Fruit fly (Drosophila melanogaster) whole organism, prepupa: Measurements from ENCODE around the gene Brr2.

Source experiments
- Blimp-1 ChIP-seq: fragments of 200-800 bp; sonication (Bioruptor generic); optimal IDR thresholded peaks from 3 replicates; lab custom pipeline; 2017; ENCODE audit warnings: missing biosample characterization, missing genetic modification characterization, mild to moderate bottlenecking, moderate library complexity, missing genetic modification reagents
- CG10631 ChIP-seq: fragments of 200-800 bp; sonication (Bioruptor generic); optimal IDR thresholded peaks from 2 replicates; lab custom pipeline; 2016; ENCODE audit warnings: missing biosample characterization, missing genetic modification characterization
- CG10669 ChIP-seq: fragments of 200-800 bp; sonication (Bioruptor generic); optimal IDR thresholded peaks from 3 replicates; lab custom pipeline; 2018; ENCODE audit warnings: missing biosample characterization, mild to moderate bottlenecking, missing genetic modification characterization, moderate library complexity
- CG11294 ChIP-seq: fragments of 200-800 bp; sonication (Bioruptor generic); IDR thresholded peaks from 2 replicates; pipeline ENCODE4 v1.3.6; 2022; ENCODE audit warnings: missing biosample characterization, missing genetic modification characterization
- CG11762 ChIP-seq: fragments of 200-800 bp; sonication (Bioruptor generic); optimal IDR thresholded peaks from 3 replicates; lab custom pipeline; 2016; ENCODE audit warnings: missing biosample characterization, missing genetic modification characterization; ENCODE audit not compliant: insufficient read depth
- CG11902 ChIP-seq: fragments of 200-800 bp; sonication (Bioruptor generic); optimal IDR thresholded peaks from 3 replicates; lab custom pipeline; 2016; ENCODE audit warnings: missing biosample characterization, missing genetic modification characterization
- CG15336 ChIP-seq: fragments of 200-800 bp; sonication (Bioruptor generic); IDR thresholded peaks from 2 replicates; pipeline ENCODE4 v1.3.6; 2022; ENCODE audit warnings: missing biosample characterization, missing genetic modification characterization
- CG1621 ChIP-seq: fragments of 200-800 bp; sonication (Bioruptor generic); optimal IDR thresholded peaks from 3 replicates; lab custom pipeline; 2018; ENCODE audit warnings: missing biosample characterization, mild to moderate bottlenecking, missing genetic modification characterization
- CG3032 ChIP-seq: fragments of 200-800 bp; optimal IDR thresholded peaks from 2 replicates; lab custom pipeline; 2019; ENCODE audit warnings: missing biosample characterization, mild to moderate bottlenecking, missing genetic modification characterization, moderate library complexity
- CG31627 ChIP-seq: fragments of 200-800 bp; sonication (Bioruptor generic); optimal IDR thresholded peaks from 3 replicates; lab custom pipeline; 2016; ENCODE audit warnings: missing biosample characterization, missing genetic modification characterization
- CG34406 ChIP-seq: fragments of 200-800 bp; sonication (Bioruptor generic); optimal IDR thresholded peaks from 3 replicates; lab custom pipeline; 2016; ENCODE audit warnings: missing biosample characterization, missing genetic modification characterization
- CG4318 ChIP-seq: fragments of 200-800 bp; sonication (Bioruptor generic); optimal IDR thresholded peaks from 3 replicates; lab custom pipeline; 2017; ENCODE audit warnings: missing biosample characterization, mild to moderate bottlenecking, missing genetic modification characterization
- CG6163 ChIP-seq: fragments of 200-800 bp; sonication (Bioruptor generic); IDR thresholded peaks from 3 replicates; pipeline ENCODE4 v1.3.6; 2022; ENCODE audit warnings: missing biosample characterization, missing genetic modification characterization
- CG6276 ChIP-seq: fragments of 200-800 bp; sonication (Bioruptor generic); optimal IDR thresholded peaks from 2 replicates; lab custom pipeline; 2017; ENCODE audit warnings: missing biosample characterization, mild to moderate bottlenecking, missing genetic modification characterization
- CG6792 ChIP-seq: fragments of 200-800 bp; sonication (Bioruptor generic); optimal IDR thresholded peaks from 3 replicates; lab custom pipeline; 2016; ENCODE audit warnings: missing biosample characterization, missing genetic modification characterization
- CG6808 ChIP-seq: fragments of 200-800 bp; sonication (Bioruptor generic); optimal IDR thresholded peaks from 3 replicates; lab custom pipeline; 2017; ENCODE audit warnings: missing biosample characterization, missing genetic modification characterization, mild to moderate bottlenecking, moderate library complexity, missing genetic modification reagents
- CG7368 ChIP-seq: fragments of 200-800 bp; sonication (Bioruptor generic); optimal IDR thresholded peaks from 3 replicates; lab custom pipeline; 2016; ENCODE audit warnings: missing biosample characterization, missing genetic modification characterization
- CG8119 ChIP-seq: fragments of 200-800 bp; sonication (Bioruptor generic); IDR thresholded peaks from 3 replicates; pipeline ENCODE4 v1.3.6; 2022; ENCODE audit warnings: missing biosample characterization, missing genetic modification characterization
- CG8319 ChIP-seq: fragments of 200-800 bp; sonication (Bioruptor generic); optimal IDR thresholded peaks from 3 replicates; lab custom pipeline; 2016; ENCODE audit warnings: missing biosample characterization, missing genetic modification characterization
- CG9139 ChIP-seq: fragments of 200-800 bp; sonication (Bioruptor generic); optimal IDR thresholded peaks from 3 replicates; lab custom pipeline; 2017; ENCODE audit warnings: missing biosample characterization, mild to moderate bottlenecking, missing genetic modification characterization
- Eip78C ChIP-seq: fragments of 200-800 bp; sonication (Bioruptor generic); peaks from one replicate; lab custom pipeline; 2016; ENCODE audit warnings: missing biosample characterization, missing genetic modification characterization
- Ets21C ChIP-seq: fragments of 200-800 bp; sonication (Bioruptor generic); optimal IDR thresholded peaks from 3 replicates; lab custom pipeline; 2016; ENCODE audit warnings: missing biosample characterization, missing genetic modification characterization
- Gug ChIP-seq: fragments of 200-800 bp; sonication (Bioruptor generic); IDR thresholded peaks from 2 replicates; pipeline ENCODE4 v1.3.6; 2022; ENCODE audit warnings: missing biosample characterization, missing genetic modification characterization
- Hr38 ChIP-seq: sonication (Bioruptor generic); optimal IDR thresholded peaks from 2 replicates; lab custom pipeline; 2016; ENCODE audit warnings: missing biosample characterization, missing genetic modification characterization
- Hr39 ChIP-seq: fragments of 200-800 bp; sonication (Bioruptor generic); optimal IDR thresholded peaks from 2 replicates; lab custom pipeline; 2016; ENCODE audit warnings: missing biosample characterization, missing genetic modification characterization
- Hr4 ChIP-seq: fragments of 200-800 bp; sonication (Bioruptor generic); optimal IDR thresholded peaks from 3 replicates; lab custom pipeline; 2016; ENCODE audit warnings: missing biosample characterization, missing genetic modification characterization
- Lpt ChIP-seq: fragments of 200-800 bp; sonication (Bioruptor generic); optimal IDR thresholded peaks from 3 replicates; lab custom pipeline; 2016; ENCODE audit warnings: missing biosample characterization, missing genetic modification characterization
- OdsH ChIP-seq: fragments of 200-800 bp; sonication (Bioruptor generic); optimal IDR thresholded peaks from 3 replicates; lab custom pipeline; 2016; ENCODE audit warnings: missing biosample characterization, missing genetic modification characterization
- Sox14 ChIP-seq: fragments of 200-800 bp; sonication (Bioruptor generic); optimal IDR thresholded peaks from 3 replicates; lab custom pipeline; 2016; ENCODE audit warnings: missing biosample characterization, missing genetic modification characterization
- Sox15 ChIP-seq: fragments of 200-800 bp; sonication (Bioruptor generic); optimal IDR thresholded peaks from 3 replicates; lab custom pipeline; 2016; ENCODE audit warnings: missing biosample characterization, missing genetic modification characterization
- achi ChIP-seq: fragments of 200-800 bp; sonication (Bioruptor generic); optimal IDR thresholded peaks from 3 replicates; lab custom pipeline; 2016; ENCODE audit warnings: missing biosample characterization, missing genetic modification characterization
- cyc ChIP-seq: fragments of 200-800 bp; sonication (Bioruptor generic); optimal IDR thresholded peaks from 3 replicates; lab custom pipeline; 2016; ENCODE audit warnings: missing biosample characterization, missing genetic modification characterization
- dac ChIP-seq: fragments of 200-800 bp; sonication (Bioruptor generic); optimal IDR thresholded peaks from 2 replicates; lab custom pipeline; 2017; ENCODE audit warnings: missing biosample characterization, mild to moderate bottlenecking, missing genetic modification characterization
- dsx ChIP-seq: fragments of 200-800 bp; optimal IDR thresholded peaks from 3 replicates; lab custom pipeline; 2019; ENCODE audit warnings: missing biosample characterization, mild to moderate bottlenecking, missing genetic modification characterization, moderate library complexity; ENCODE audit not compliant: poor library complexity, severe bottlenecking
- esn ChIP-seq: fragments of 200-800 bp; sonication (Bioruptor generic); optimal IDR thresholded peaks from 2 replicates; lab custom pipeline; 2016; ENCODE audit warnings: missing biosample characterization, mild to moderate bottlenecking, missing genetic modification characterization, moderate library complexity
- fd59A ChIP-seq: fragments of 200-800 bp; sonication (Bioruptor generic); optimal IDR thresholded peaks from 2 replicates; lab custom pipeline; 2017; ENCODE audit warnings: missing biosample characterization, mild to moderate bottlenecking, missing genetic modification characterization, missing genetic modification reagents
- fd85E ChIP-seq: fragments of 200-800 bp; sonication (Bioruptor generic); optimal IDR thresholded peaks from 3 replicates; lab custom pipeline; 2016; ENCODE audit warnings: missing biosample characterization, missing genetic modification characterization
- fkh ChIP-seq: fragments of 200-800 bp; sonication (Bioruptor generic); optimal IDR thresholded peaks from 3 replicates; lab custom pipeline; 2017; ENCODE audit warnings: missing biosample characterization, mild to moderate bottlenecking, missing genetic modification characterization, moderate library complexity
- lz ChIP-seq: fragments of 200-800 bp; sonication (Bioruptor generic); optimal IDR thresholded peaks from 3 replicates; lab custom pipeline; 2016; ENCODE audit warnings: missing biosample characterization, missing genetic modification characterization
- pdm3 ChIP-seq: fragments of 200-800 bp; sonication (Bioruptor generic); optimal IDR thresholded peaks from 3 replicates; lab custom pipeline; 2016; ENCODE audit warnings: missing biosample characterization, missing genetic modification characterization
- salr ChIP-seq, 2 experiments: fragments of 200-800 bp; sonication (Bioruptor generic); optimal IDR thresholded peaks; 3 replicates each; lab custom pipeline; 2016 to 2018; ENCODE audit warnings: missing biosample characterization in 2 of 2, missing genetic modification characterization in 2 of 2, mild to moderate bottlenecking in 1 of 2
- spab ChIP-seq: fragments of 200-800 bp; sonication (Bioruptor generic); optimal IDR thresholded peaks from 2 replicates; lab custom pipeline; 2017; ENCODE audit warnings: missing biosample characterization, mild to moderate bottlenecking, missing genetic modification characterization, missing genetic modification reagents
- ss ChIP-seq, 2 experiments: fragments of 200-800 bp; sonication (Bioruptor generic); optimal IDR thresholded peaks; 2 replicates in 1 of 2; 3 replicates in 1 of 2; lab custom pipeline; 2017 to 2018; ENCODE audit warnings: mild to moderate bottlenecking in 2 of 2, missing biosample characterization in 2 of 2, missing genetic modification characterization in 2 of 2, moderate library complexity in 1 of 2
- svp ChIP-seq: fragments of 200-800 bp; sonication (Bioruptor generic); peaks from one replicate; lab custom pipeline; 2016; ENCODE audit warnings: missing biosample characterization, missing genetic modification characterization
- topi ChIP-seq: fragments of 200-800 bp; sonication (Bioruptor generic); optimal IDR thresholded peaks from 3 replicates; lab custom pipeline; 2016; ENCODE audit warnings: missing biosample characterization, missing genetic modification characterization
- vri ChIP-seq: fragments of 200-800 bp; sonication (Bioruptor generic); optimal IDR thresholded peaks from 3 replicates; lab custom pipeline; 2016; ENCODE audit warnings: missing biosample characterization, mild to moderate bottlenecking, missing genetic modification characterization

The Brr2 gene

DNA sequence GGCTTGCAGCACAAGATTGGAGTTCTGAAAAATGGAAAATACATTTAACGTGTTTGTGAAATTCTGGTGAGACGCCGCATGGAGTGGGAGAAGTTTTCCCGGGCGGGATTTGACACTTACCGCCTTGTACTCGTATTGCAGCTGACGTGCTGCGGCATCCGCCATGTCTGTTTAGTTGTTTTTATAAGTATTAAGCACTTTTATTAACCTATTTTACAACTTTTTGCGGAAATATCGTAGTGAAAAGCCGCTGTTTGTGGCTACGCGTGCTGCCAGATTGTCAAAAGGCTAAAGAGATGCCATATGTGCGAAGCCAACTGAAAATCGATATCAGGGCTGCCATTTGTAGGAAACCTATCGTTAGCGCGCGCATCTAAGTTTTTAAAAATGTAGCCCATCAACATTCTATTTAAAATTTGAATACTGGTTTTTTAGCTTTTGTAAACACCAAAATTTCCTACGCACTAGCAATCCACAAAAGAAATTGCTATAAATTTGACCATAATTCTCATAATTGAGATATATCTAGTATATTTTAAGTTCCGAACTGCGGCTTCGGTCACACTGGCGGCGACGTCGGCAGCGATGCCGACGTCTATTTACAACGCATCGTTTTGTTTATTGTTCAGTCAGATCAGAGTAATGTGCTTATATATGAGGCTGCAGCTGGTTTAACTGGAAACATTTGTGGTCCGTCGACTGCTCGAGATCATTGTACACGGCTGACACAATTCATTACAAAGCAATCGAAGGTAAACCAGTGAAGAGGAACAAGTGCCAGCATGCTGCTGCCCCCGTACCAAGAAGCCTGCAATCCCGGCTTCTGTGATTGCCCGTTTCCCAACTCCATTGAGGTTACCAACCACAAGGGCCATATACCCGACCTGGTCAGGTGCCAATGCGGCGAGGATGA, at the start of gene Brr2, which contains the start of gene CG10516:
Gene Brr2, minus strand, starts transcription at position 285 of the 913 bp plus-strand sequence.
Gene CG10516, plus strand, starts transcription at position 617 of the 913 bp plus-strand sequence.
- TF ChIP-seq ss (GFP tag; optimal IDR thresholded peaks at IDR 0.05; lab: Kevin White, UChicago) = peak in 1 of 2 experiments; percentile 37
- TF ChIP-seq CG15336 (GFP tag; lab: Robert Waterston, UW) = no peak
- no peak for TF ChIP-seq Blimp-1
- peak; percentile 98 for TF ChIP-seq fkh
- peak; percentile 54 for TF ChIP-seq Sox14 (GFP tag; lab: Kevin White, UChicago)
- TF ChIP-seq topi (GFP tag; lab: Kevin White, UChicago) = no peak
- TF ChIP-seq Hr4 (GFP tag; lab: Kevin White, UChicago) = no peak
- TF ChIP-seq esn (GFP tag; lab: Kevin White, UChicago) = peak; percentile 33
- no peak for TF ChIP-seq Hr39 (GFP tag; lab: Kevin White, UChicago)
- TF ChIP-seq CG8119 (GFP tag; lab: Robert Waterston, UW) = no peak
- peak; percentile 31 for TF ChIP-seq CG31627 (GFP tag; lab: Kevin White, UChicago)
- TF ChIP-seq CG3032 = peak; percentile 29
- peak; percentile 28 for TF ChIP-seq CG8319 (GFP tag; lab: Kevin White, UChicago)
- TF ChIP-seq CG1621 (tag; lab: Kevin White, UChicago) = no peak

DNA sequence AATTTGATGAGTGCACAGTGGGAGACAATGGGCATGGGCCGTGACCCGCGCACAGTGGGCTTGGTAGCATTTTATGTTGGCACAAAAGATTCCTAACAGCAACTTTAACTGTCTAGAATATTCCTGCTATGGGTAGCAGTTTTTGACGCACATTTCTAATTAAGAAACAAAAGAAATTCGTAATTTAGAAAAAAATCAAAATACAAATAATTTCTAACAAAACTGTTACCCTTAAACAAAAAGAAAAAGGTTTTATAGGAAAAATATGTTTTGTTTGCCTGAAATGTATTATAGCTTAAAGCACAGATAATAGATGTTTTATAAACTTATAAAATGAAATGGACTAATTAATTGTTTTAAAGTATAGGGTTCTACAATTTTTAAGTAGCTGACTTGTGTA, 49.2 kb upstream of the Brr2 start:
- peak; percentile 2 for TF ChIP-seq OdsH (GFP tag; lab: Kevin White, UChicago)
- TF ChIP-seq svp (GFP tag; lab: Kevin White, UChicago) = no peak
- no peak for TF ChIP-seq CG10631 (GFP tag; lab: Kevin White, UChicago)
- TF ChIP-seq CG31627 (GFP tag; lab: Kevin White, UChicago) = no peak
- no peak for TF ChIP-seq CG6163
- no peak for TF ChIP-seq CG4318
- TF ChIP-seq CG34406 = no peak
- TF ChIP-seq CG6808 = no peak
- no peak for TF ChIP-seq CG6792
- TF ChIP-seq Eip78C (GFP tag; lab: Kevin White, UChicago) = peak; percentile 78
- TF ChIP-seq CG9139 = no peak
- no peak for TF ChIP-seq Sox14 (GFP tag; lab: Kevin White, UChicago)
- TF ChIP-seq topi (GFP tag; lab: Kevin White, UChicago) = peak; percentile 56
- no peak for TF ChIP-seq Hr39 (GFP tag; lab: Kevin White, UChicago)
- TF ChIP-seq Hr38 (GFP tag; lab: Kevin White, UChicago) = no peak
- no peak for TF ChIP-seq CG11762 (GFP tag; lab: Kevin White, UChicago)
- TF ChIP-seq Sox15 (GFP tag; lab: Kevin White, UChicago) = no peak
- no peak for TF ChIP-seq Hr4 (GFP tag; lab: Kevin White, UChicago)
- no peak for TF ChIP-seq CG15336 (GFP tag; lab: Robert Waterston, UW)
- no peak for TF ChIP-seq fkh
- TF ChIP-seq CG7368 (GFP tag; lab: Kevin White, UChicago) = no peak
- TF ChIP-seq CG8319 (GFP tag; lab: Kevin White, UChicago) = no peak
- TF ChIP-seq CG11902 (GFP tag; lab: Kevin White, UChicago) = no peak
- no peak for TF ChIP-seq CG6276 (GFP tag; lab: Kevin White, UChicago)
- TF ChIP-seq Lpt (GFP tag; lab: Kevin White, UChicago) = no peak
- peak; percentile 6 for TF ChIP-seq cyc (GFP tag; lab: Kevin White, UChicago)
- no peak for TF ChIP-seq CG8119 (GFP tag; lab: Robert Waterston, UW)
- no peak for TF ChIP-seq fd85E (GFP tag; lab: Kevin White, UChicago)
- no peak for TF ChIP-seq vri (GFP tag; lab: Kevin White, UChicago)
- no peak for TF ChIP-seq lz (GFP tag; lab: Kevin White, UChicago)
- TF ChIP-seq esn (GFP tag; lab: Kevin White, UChicago) = peak; percentile 25
- no peak for TF ChIP-seq dac (GFP tag; lab: Kevin White, UChicago)
- peak; percentile 8 for TF ChIP-seq CG10669 (GFP tag; lab: Kevin White, UChicago)
- no peak for TF ChIP-seq spab
- TF ChIP-seq ss (GFP tag; optimal IDR thresholded peaks at IDR 0.05; lab: Kevin White, UChicago) = no peak
- TF ChIP-seq Gug = no peak
- no peak for TF ChIP-seq achi (GFP tag; lab: Kevin White, UChicago)
- TF ChIP-seq salr (GFP tag; optimal IDR thresholded peaks at IDR 0.05; lab: Kevin White, UChicago) = peak in 1 of 2 experiments; percentile 1
- no peak for TF ChIP-seq dsx (GFP tag; lab: Kevin White, UChicago)
- TF ChIP-seq pdm3 (GFP tag; lab: Kevin White, UChicago) = no peak
- no peak for TF ChIP-seq Ets21C (GFP tag; lab: Kevin White, UChicago)
- TF ChIP-seq CG1621 (tag; lab: Kevin White, UChicago) = no peak
- TF ChIP-seq fd59A = no peak
- TF ChIP-seq CG11294 (GFP tag; lab: Robert Waterston, UW) = no peak
